Fruit fly (Drosophila melanogaster): Measurements from ENCODE around the gene Cftr.
A peak's percentile ranks its signal among the peaks of the same experiment; 100 is the strongest.

Gene Cftr

dm6 chr3R:24543676-24544277 lies at the start of gene Cftr (continued):
- TF ChIP-seq CG14441 (GFP tag; IDR thresholded peaks at IDR 0.05) (peak; percentile 56; the same call in 1 of the 2 replicates), hbn (GFP tag; IDR thresholded peaks at IDR 0.05; ENCODE audit: partially characterized antibody) (no peak), CG10366 (GFP tag; IDR thresholded peaks at IDR 0.05) (no peak; the same call in 1 of the 2 replicates), cato (GFP tag; optimal IDR thresholded peaks at IDR 0.05; ENCODE audit: borderline replicate concordance) (no peak), Dip2 (GFP tag; IDR thresholded peaks at IDR 0.05) (no peak), amos (GFP tag; IDR thresholded peaks at IDR 0.05; ENCODE audit: partially characterized antibody) (peak; percentile 56; the same call in 1 of the 2 replicates), CG17829 (tag; optimal IDR thresholded peaks at IDR 0.05) (no peak), Aef1 (GFP tag; IDR thresholded peaks at IDR 0.05) (peak; percentile 30; the same call in 1 of the 3 replicates), ato (GFP tag; IDR thresholded peaks at IDR 0.05; ENCODE audit: partially characterized antibody) (peak; percentile 65; the same call in 1 of the 2 replicates), NFAT (GFP tag; IDR thresholded peaks at IDR 0.05) (peak; percentile 80), dmrt11E (tag; optimal IDR thresholded peaks at IDR 0.05) (no peak), HLH54F (GFP tag; optimal IDR thresholded peaks at IDR 0.05) (peak; percentile 46), tin (GFP tag; optimal IDR thresholded peaks at IDR 0.05) (peak; percentile 11), CG8089 (GFP tag; optimal IDR thresholded peaks at IDR 0.05) (no peak), ase (GFP tag; IDR thresholded peaks at IDR 0.05) (no peak), CG14860 (GFP tag; IDR thresholded peaks at IDR 0.05; ENCODE audit: partially characterized antibody) (no peak), CG16815 (GFP tag; optimal IDR thresholded peaks at IDR 0.05) (no peak), chif (GFP tag; optimal IDR thresholded peaks at IDR 0.05) (peak in 1 of 2 experiments; percentile 43), lmd (GFP tag; IDR thresholded peaks at IDR 0.05) (no peak), rib (GFP tag; IDR thresholded peaks at IDR 0.05) (peak; percentile 67; the same call in 1 of the 2 replicates), sr (GFP tag; IDR thresholded peaks at IDR 0.05) (peak; percentile 45; the same call in 2 of the 3 replicates), CG13287 (GFP tag; IDR thresholded peaks at IDR 0.05; ENCODE audit: partially characterized antibody) (peak; percentile 62), CG11093 (GFP tag; IDR thresholded peaks at IDR 0.05) (no peak), Tbp (GFP tag; optimal IDR thresholded peaks at IDR 0.05) (no peak), CG3726 (GFP tag; IDR thresholded peaks at IDR 0.05) (peak; percentile 59; the same call in 1 of the 3 replicates), CG10959 (GFP tag; IDR thresholded peaks at IDR 0.05) (no peak), her (GFP tag; optimal IDR thresholded peaks at IDR 0.05) (peak; percentile 66), CG6654 (GFP tag; optimal IDR thresholded peaks at IDR 0.05) (no peak), dati (GFP tag; IDR thresholded peaks at IDR 0.05) (no peak), Hr78 (GFP tag; optimal IDR thresholded peaks at IDR 0.05) (no peak), CG11504 (tag; optimal IDR thresholded peaks at IDR 0.05) (peak; percentile 66), CG10979 (tag; optimal IDR thresholded peaks at IDR 0.05) (no peak), Nf-YC (tag; optimal IDR thresholded peaks at IDR 0.05) (peak; percentile 19), Taf1 (GFP tag; IDR thresholded peaks at IDR 0.05) (peak; percentile 52; the same call in 1 of the 2 replicates), GATAe (GFP tag; conservative IDR thresholded peaks at IDR 0.05) (no peak), Jarid2 (GFP tag; optimal IDR thresholded peaks at IDR 0.05) (peak; percentile 91), MESR4 (GFP tag; optimal IDR thresholded peaks at IDR 0.05) (peak; percentile 23), pros (GFP tag; optimal IDR thresholded peaks at IDR 0.05) (no peak), trh (GFP tag; optimal IDR thresholded peaks at IDR 0.05) (no peak), chinmo (GFP tag; IDR thresholded peaks at IDR 0.05; ENCODE audit: partially characterized antibody) (peak; percentile 94; the same call in 3 of the 4 replicates), pnt (GFP tag; optimal IDR thresholded peaks at IDR 0.05) (peak; percentile 14), btn (GFP tag; optimal IDR thresholded peaks at IDR 0.05) (no peak), CG4328 (GFP tag; optimal IDR thresholded peaks at IDR 0.05) (peak; percentile 23), CG13775 (GFP tag; optimal IDR thresholded peaks at IDR 0.05) (no peak), Rx (GFP tag; IDR thresholded peaks at IDR 0.05) (no peak), hth (optimal IDR thresholded peaks at IDR 0.05) (no peak), crc (GFP tag; optimal IDR thresholded peaks at IDR 0.05) (peak; percentile 37), CG4820 (GFP tag; optimal IDR thresholded peaks at IDR 0.05) (no peak), Max (GFP tag; optimal IDR thresholded peaks at IDR 0.05) (peak; percentile 53), CG8388 (GFP tag; optimal IDR thresholded peaks at IDR 0.05) (no peak)
